Fruit fly (Drosophila melanogaster) whole organism: ENCODE data around the gene Cyt-c-p.

Experiments used
- CG8478 ChIP-seq: fragments of >200 bp; optimal IDR thresholded peaks from 2 replicates; lab custom pipeline; 2018; ENCODE audit warnings: inconsistent platforms
- Dll ChIP-seq: fragments of >200 bp; optimal IDR thresholded peaks from 2 replicates; lab custom pipeline; 2017
- pan ChIP-seq: fragments of >200 bp; optimal IDR thresholded peaks from 2 replicates; lab custom pipeline; 2017

Gene Cyt-c-p

dm6 chr2L:16766070-16766752 lies 46.5 kb downstream of the Cyt-c-p start, which contains the start of gene Mhc:
TSS of gene Mhc (plus strand) at chr2L:16766566.
- no peak for TF ChIP-seq pan (lab: Kevin White, UChicago)
- TF ChIP-seq CG8478 (lab: Kevin White, UChicago) = no peak
- TF ChIP-seq Dll = no peak
